Worm (Caenorhabditis elegans): ENCODE data around the gene Y69A2AR.12.

Y69A2AR.12 gene

DNA sequence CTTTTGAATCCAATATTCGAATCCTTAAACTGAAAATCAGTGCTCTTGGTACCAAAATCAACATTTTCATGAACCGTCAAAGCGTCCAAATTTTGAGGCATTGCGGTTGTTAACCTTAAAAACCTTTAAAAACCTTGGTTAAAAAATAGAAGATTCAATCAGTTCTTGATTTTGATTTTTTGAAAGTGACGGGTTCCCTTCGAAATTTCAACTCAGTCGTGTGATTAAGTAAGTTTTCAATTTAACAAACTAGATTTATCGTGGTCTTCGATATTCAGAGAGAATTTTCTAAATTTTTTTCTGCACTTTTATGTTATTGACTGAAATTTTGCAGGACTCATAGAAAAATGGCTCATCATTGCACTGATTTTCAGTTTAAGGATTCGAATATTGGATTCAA lies at the start of gene Y69A2AR.12, which contains the start of gene Y69A2AR.25:
Y69A2AR.12 (plus strand) TSS at position 348 of the 400 bp plus-strand sequence.
Y69A2AR.25 (minus strand) TSS at position 101 of the 400 bp plus-strand sequence.
- TF ChIP-seq C38D4.7 (GFP tag; optimal IDR thresholded peaks at IDR 0.05) (no peak), ceh-48 (tag; optimal IDR thresholded peaks at IDR 0.05) (no peak), ceh-24 (tag; optimal IDR thresholded peaks at IDR 0.05) (no peak), sdc-2 (tag; optimal IDR thresholded peaks at IDR 0.05) (no peak), sox-4 (tag; optimal IDR thresholded peaks at IDR 0.05) (no peak), hlh-13 (GFP tag; optimal IDR thresholded peaks at IDR 0.05) (no peak)

DNA sequence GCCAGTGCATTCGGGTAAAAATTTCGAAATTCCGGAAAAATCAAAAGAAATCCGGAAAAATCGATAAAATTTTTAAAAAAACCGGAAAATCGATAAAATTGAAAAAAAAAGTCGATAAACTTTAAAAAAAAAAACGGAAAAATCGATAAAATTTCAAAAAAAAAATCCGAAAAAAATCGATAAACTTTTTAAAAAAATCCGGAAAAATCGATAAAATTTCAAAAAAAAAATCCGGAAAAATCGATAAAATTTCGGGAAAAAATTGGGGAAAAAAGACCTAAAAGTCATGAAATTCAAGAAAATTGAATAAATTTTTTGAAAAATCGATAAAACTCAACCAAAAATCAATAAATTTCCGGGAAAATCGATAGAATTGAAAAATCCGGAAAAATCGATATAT lies 41.6 kb upstream of the Y69A2AR.12 start:
- TF ChIP-seq K02D7.2 (tag; optimal IDR thresholded peaks at IDR 0.05) = no peak
- TF ChIP-seq ceh-48 (tag; optimal IDR thresholded peaks at IDR 0.05) = peak; percentile 35
- no peak for TF ChIP-seq pha-2 (tag; optimal IDR thresholded peaks at IDR 0.05)

DNA sequence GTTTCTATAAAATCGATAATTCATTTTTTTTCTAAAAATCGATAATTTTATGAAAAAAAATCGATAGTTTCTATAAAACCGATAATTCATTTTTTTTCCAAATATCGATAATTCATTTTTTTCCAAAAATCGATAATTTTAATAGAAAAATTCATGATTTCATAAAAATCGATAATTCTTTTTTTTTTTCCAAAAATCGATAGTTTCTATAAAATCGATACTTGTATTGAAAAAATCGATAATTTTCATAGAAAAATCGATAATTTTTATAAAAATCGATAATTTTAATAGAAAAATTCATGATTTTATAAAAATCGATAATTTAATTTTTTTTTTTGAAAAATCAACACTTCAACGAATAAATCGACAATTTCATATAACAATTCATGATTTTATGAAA lies 39.1 kb upstream of the Y69A2AR.12 start:
- TF ChIP-seq lim-6 (tag; optimal IDR thresholded peaks at IDR 0.05) = no peak
- no peak for TF ChIP-seq T23F11.4 (GFP tag; optimal IDR thresholded peaks at IDR 0.05)
- TF ChIP-seq hlh-8 (tag; optimal IDR thresholded peaks at IDR 0.05) = no peak
- TF ChIP-seq gmeb-2 (tag; optimal IDR thresholded peaks at IDR 0.05) = no peak
- no peak for TF ChIP-seq ceh-34 (tag; optimal IDR thresholded peaks at IDR 0.05)
- no peak for TF ChIP-seq C08G9.2 (tag; optimal IDR thresholded peaks at IDR 0.05)
- no peak for TF ChIP-seq eyg-1 (tag; optimal IDR thresholded peaks at IDR 0.05)
- no peak for TF ChIP-seq ets-4 (tag; optimal IDR thresholded peaks at IDR 0.05)
- TF ChIP-seq che-1 (tag; optimal IDR thresholded peaks at IDR 0.05) = no peak
- no peak for TF ChIP-seq dve-1 (tag; optimal IDR thresholded peaks at IDR 0.05)
- TF ChIP-seq rnt-1 (tag; optimal IDR thresholded peaks at IDR 0.05) = no peak
- TF ChIP-seq ceh-6 (GFP tag; optimal IDR thresholded peaks at IDR 0.05) = no peak
- TF ChIP-seq pha-4 (tag; optimal IDR thresholded peaks at IDR 0.05) = no peak
- no peak for TF ChIP-seq odd-2 (tag; optimal IDR thresholded peaks at IDR 0.05)
- no peak for TF ChIP-seq ceh-31 (tag; optimal IDR thresholded peaks at IDR 0.05)
- no peak for TF ChIP-seq ceh-48 (tag; optimal IDR thresholded peaks at IDR 0.05)

DNA sequence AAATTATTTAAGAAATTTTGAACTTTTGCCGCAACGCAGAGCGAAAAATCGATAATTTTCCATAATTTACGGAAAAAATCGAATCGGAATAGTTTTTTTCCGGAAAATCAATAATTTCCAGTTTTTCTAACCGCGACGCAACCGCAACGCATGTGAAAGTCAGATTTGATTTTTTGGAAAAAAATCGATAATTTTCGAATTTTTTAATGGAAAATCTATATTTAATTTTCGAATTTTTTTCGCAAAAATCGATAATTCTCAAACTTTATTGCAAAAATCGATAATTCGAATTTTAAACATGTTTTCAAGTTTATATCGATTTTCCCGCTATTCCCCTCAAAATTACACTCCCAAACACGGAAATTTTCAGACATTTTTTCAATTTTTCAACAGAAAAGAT lies 38.1 kb upstream of the Y69A2AR.12 start:
- TF ChIP-seq pqm-1 (tag; optimal IDR thresholded peaks at IDR 0.05) = no peak
- TF ChIP-seq ref-2 (tag; optimal IDR thresholded peaks at IDR 0.05) = no peak
- peak; percentile 6 for TF ChIP-seq ceh-48 (tag; optimal IDR thresholded peaks at IDR 0.05)
- no peak for TF ChIP-seq pax-1 (tag; optimal IDR thresholded peaks at IDR 0.05)
- no peak for TF ChIP-seq pag-3 (tag; optimal IDR thresholded peaks at IDR 0.05; ENCODE audit: borderline replicate concordance)

DNA sequence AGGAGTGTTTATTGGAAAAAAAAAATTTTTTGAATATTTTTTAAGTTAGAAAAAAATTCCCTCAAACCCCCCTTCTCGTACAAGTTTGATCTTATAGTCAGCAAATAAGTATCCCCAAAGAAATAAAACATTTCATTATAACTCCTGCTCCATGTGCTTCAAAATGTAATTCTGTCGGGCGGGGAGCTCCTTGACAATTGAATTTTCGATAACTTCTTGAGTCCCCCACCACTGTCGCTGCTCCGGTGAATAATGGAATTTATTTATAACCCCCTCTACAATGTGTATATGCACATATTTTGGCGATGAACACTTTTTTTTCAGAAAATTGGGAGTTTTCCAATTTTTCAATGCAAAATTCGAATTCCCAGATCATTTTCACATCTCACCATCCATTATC lies 30.7 kb upstream of the Y69A2AR.12 start:
- TF ChIP-seq nhr-232 (tag; optimal IDR thresholded peaks at IDR 0.05) (no peak), unc-42 (tag; optimal IDR thresholded peaks at IDR 0.05) (peak; percentile 87), elt-2 (tag; optimal IDR thresholded peaks at IDR 0.05) (no peak), sox-4 (tag; optimal IDR thresholded peaks at IDR 0.05) (no peak), C08G9.2 (tag; optimal IDR thresholded peaks at IDR 0.05) (no peak)

DNA sequence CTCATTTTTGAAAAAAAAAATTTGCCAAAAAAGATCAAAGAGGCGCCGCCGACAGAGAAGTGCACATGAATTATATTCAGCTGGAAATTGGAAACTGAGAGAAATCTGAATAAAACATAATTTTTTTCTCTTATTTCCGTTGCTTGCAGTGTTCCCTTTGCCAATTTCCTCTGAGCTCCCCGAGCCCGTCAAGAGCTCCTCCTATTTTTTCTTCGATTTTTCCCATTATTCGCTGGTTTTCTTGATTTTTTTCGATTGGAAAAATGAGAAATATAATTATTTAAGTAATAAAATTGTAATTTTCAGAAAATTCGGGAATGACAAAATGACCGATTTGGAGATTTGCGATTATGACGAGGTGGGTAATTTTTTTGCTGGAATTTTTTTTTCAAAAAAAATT lies 26.4 kb upstream of the Y69A2AR.12 start, which contains the start of gene sprr-3:
sprr-3 (plus strand) TSS at position 301 of the 400 bp plus-strand sequence.
- TF ChIP-seq C08G9.2 (tag; optimal IDR thresholded peaks at IDR 0.05) (no peak), lin-11 (tag; optimal IDR thresholded peaks at IDR 0.05) (no peak), che-1 (tag; optimal IDR thresholded peaks at IDR 0.05) (no peak), ahr-1 (tag; optimal IDR thresholded peaks at IDR 0.05) (no peak), ceh-18 (tag; optimal IDR thresholded peaks at IDR 0.05) (no peak), elt-4 (tag; optimal IDR thresholded peaks at IDR 0.05) (no peak), dmd-4 (tag; optimal IDR thresholded peaks at IDR 0.05; ENCODE audit: borderline replicate concordance) (no peak), hlh-6 (tag; optimal IDR thresholded peaks at IDR 0.05) (no peak), fax-1 (tag; optimal IDR thresholded peaks at IDR 0.05) (no peak), unc-55 (GFP tag; optimal IDR thresholded peaks at IDR 0.05) (no peak), dve-1 (tag; optimal IDR thresholded peaks at IDR 0.05) (no peak), hlh-8 (tag; optimal IDR thresholded peaks at IDR 0.05) (no peak), fkh-10 (GFP tag; optimal IDR thresholded peaks at IDR 0.05) (no peak)

Measured in whole organism, late embryonic.